Fruit fly (Drosophila melanogaster): ENCODE results near the gene Oseg2.

- TF ChIP-seq EcR (GFP tag; optimal IDR thresholded peaks at IDR 0.05), result no peak
- TF ChIP-seq CG8478 (optimal IDR thresholded peaks at IDR 0.05), result no peak
- TF ChIP-seq Dll (optimal IDR thresholded peaks at IDR 0.05), result no peak
- no peak for TF ChIP-seq pan (optimal IDR thresholded peaks at IDR 0.05)
- no peak for TF ChIP-seq psq (optimal IDR thresholded peaks at IDR 0.05)
- no peak for TF ChIP-seq usp (GFP tag; optimal IDR thresholded peaks at IDR 0.05)
Measured at dm6 chr3L:2261282-2261681, 31.8 kb downstream of the Oseg2 start.

All from whole organism.